Worm (Caenorhabditis elegans) whole organism, L4 larva: Measurements from ENCODE around the gene K04G7.1.

Experiments
- F10B5.3 ChIP-seq: sonication (generic microtip); optimal IDR thresholded peaks from 2 replicates; lab custom pipeline; 2016; ENCODE audit warnings: mild to moderate bottlenecking, missing genetic modification characterization, missing compliant biosample characterization
- F37D6.2 ChIP-seq: sonication (generic microtip); optimal IDR thresholded peaks from 2 replicates; lab custom pipeline; 2016; ENCODE audit warnings: mild to moderate bottlenecking, missing genetic modification characterization, missing compliant biosample characterization
- F49E8.2 ChIP-seq: sonication (generic microtip); optimal IDR thresholded peaks from 2 replicates; lab custom pipeline; 2016; ENCODE audit warnings: missing compliant biosample characterization, mild to moderate bottlenecking, missing genetic modification characterization, borderline replicate concordance
- T26A8.4 ChIP-seq: fragments of 200-800 bp; sonication (Bioruptor generic); IDR thresholded peaks from 2 replicates; pipeline ENCODE4 v1.3.6; 2022; ENCODE audit warnings: missing genetic modification characterization, missing compliant biosample characterization
- Y105C5A.15 ChIP-seq: fragments of 200-800 bp; sonication (Bioruptor generic); IDR thresholded peaks from 2 replicates; pipeline ENCODE4 v1.3.6; 2022; ENCODE audit warnings: missing genetic modification characterization, missing compliant biosample characterization
- Y48G9A.11 ChIP-seq: fragments of 200-800 bp; sonication (Bioruptor generic); IDR thresholded peaks from 2 replicates; pipeline ENCODE4 v1.3.6; 2022; ENCODE audit warnings: missing genetic modification reagents, missing genetic modification characterization, missing compliant biosample characterization
- ZK546.5 ChIP-seq, 2 experiments: sonication (generic microtip); optimal IDR thresholded peaks; 2 replicates each; lab custom pipeline; 2017; ENCODE audit warnings: missing biosample characterization in 2 of 2, missing genetic modification characterization in 2 of 2
- aha-1 ChIP-seq: fragments of 150-350 bp; peaks from one replicate; lab custom pipeline; 2014; ENCODE audit warnings: missing biosample characterization, missing genetic modification characterization
- ama-1 ChIP-seq: fragments of 150-350 bp; optimal IDR thresholded peaks from 2 replicates; lab custom pipeline; 2014; ENCODE audit warnings: inconsistent platforms, mixed read lengths
- ceh-44 ChIP-seq: fragments of 200-800 bp; sonication (Bioruptor generic); IDR thresholded peaks from 2 replicates; pipeline ENCODE4 v1.3.6; 2022; ENCODE audit warnings: missing genetic modification reagents, missing genetic modification characterization, missing compliant biosample characterization
- ceh-62 ChIP-seq: sonication (generic microtip); optimal IDR thresholded peaks from 2 replicates; lab custom pipeline; 2017; ENCODE audit warnings: missing biosample characterization, missing genetic modification characterization
- ceh-82 ChIP-seq: sonication (generic microtip); optimal IDR thresholded peaks from 2 replicates; lab custom pipeline; 2017; ENCODE audit warnings: missing biosample characterization, missing genetic modification characterization
- daf-16 ChIP-seq, 3 experiments: sonication (generic microtip); optimal IDR thresholded peaks; 2 replicates each; lab custom pipeline; 2016 to 2017; ENCODE audit warnings: missing genetic modification characterization in 3 of 3, missing genetic modification reagents in 3 of 3, mild to moderate bottlenecking in 2 of 3, missing compliant biosample characterization in 2 of 3, missing biosample characterization in 1 of 3, moderate library complexity in 1 of 3
- daf-19 ChIP-seq: fragments of 200-800 bp; sonication (Bioruptor generic); conservative IDR thresholded peaks from 2 replicates; pipeline ENCODE4 v1.3.6; 2022; ENCODE audit warnings: missing genetic modification characterization, missing compliant biosample characterization
- daf-8 ChIP-seq: fragments of 200-800 bp; sonication (Bioruptor generic); IDR thresholded peaks from 2 replicates; pipeline ENCODE4 v1.3.6; 2022; ENCODE audit warnings: missing genetic modification characterization, missing compliant biosample characterization
- dpl-1 ChIP-seq: fragments of 150-350 bp; optimal IDR thresholded peaks from 2 replicates; lab custom pipeline; 2014; ENCODE audit warnings: missing biosample characterization, missing genetic modification reagents, missing genetic modification characterization
- egl-43 ChIP-seq: fragments of 200-800 bp; sonication (Bioruptor generic); IDR thresholded peaks from 2 replicates; pipeline ENCODE4 v1.3.6; 2022; ENCODE audit warnings: missing genetic modification reagents, missing genetic modification characterization, missing compliant biosample characterization
- hif-1 ChIP-seq, 2 experiments: sonication (generic microtip); optimal IDR thresholded peaks; 2 replicates each; lab custom pipeline; 2016 to 2017; ENCODE audit warnings: missing compliant biosample characterization in 2 of 2, missing genetic modification characterization in 2 of 2, missing genetic modification reagents in 2 of 2, missing genotype in 2 of 2, mild to moderate bottlenecking in 1 of 2
- lin-1 ChIP-seq: fragments of 200-800 bp; sonication (Bioruptor generic); IDR thresholded peaks from 2 replicates; pipeline ENCODE4 v1.3.6; 2022; ENCODE audit warnings: missing genetic modification reagents, missing genetic modification characterization, missing compliant biosample characterization
- lin-13 ChIP-seq: fragments of 150-350 bp; optimal IDR thresholded peaks from 2 replicates; lab custom pipeline; 2014; ENCODE audit warnings: missing biosample characterization, missing genetic modification reagents, missing genetic modification characterization
- lin-15B ChIP-seq: fragments of 150-350 bp; sonication (generic microtip); optimal IDR thresholded peaks from 3 replicates; lab custom pipeline; 2014; ENCODE audit warnings: missing biosample characterization, missing genetic modification characterization
- lin-29 ChIP-seq: fragments of 200-800 bp; sonication (Bioruptor generic); IDR thresholded peaks from 2 replicates; pipeline ENCODE4 v1.3.6; 2022; ENCODE audit warnings: missing genetic modification reagents, missing genetic modification characterization, missing compliant biosample characterization
- lin-38 ChIP-seq: fragments of 200-800 bp; sonication (Bioruptor generic); IDR thresholded peaks from 2 replicates; pipeline ENCODE4 v1.3.6; 2022; ENCODE audit warnings: missing genetic modification reagents, missing genetic modification characterization, missing compliant biosample characterization
- mes-2 ChIP-seq: sonication (generic microtip); optimal IDR thresholded peaks from 2 replicates; lab custom pipeline; 2016; ENCODE audit warnings: missing genotype, mild to moderate bottlenecking, missing genetic modification characterization, missing compliant biosample characterization; ENCODE audit not compliant: poor library complexity, severe bottlenecking
- nhr-102 ChIP-seq: sonication (generic microtip); optimal IDR thresholded peaks from 2 replicates; lab custom pipeline; 2016; ENCODE audit warnings: mild to moderate bottlenecking, missing genetic modification characterization, moderate library complexity, missing compliant biosample characterization
- nhr-25 ChIP-seq: sonication (generic microtip); optimal IDR thresholded peaks from 2 replicates; lab custom pipeline; 2017; ENCODE audit warnings: missing genetic modification characterization, mild to moderate bottlenecking, missing compliant biosample characterization, antibody characterized with exemption, moderate library complexity, borderline replicate concordance; ENCODE audit not compliant: insufficient read depth
- nhr-28 ChIP-seq: fragments of 150-350 bp; optimal IDR thresholded peaks from 2 replicates; lab custom pipeline; 2014; ENCODE audit warnings: missing biosample characterization, missing genetic modification characterization
- nhr-42 ChIP-seq: fragments of 200-800 bp; sonication (Bioruptor generic); IDR thresholded peaks from 2 replicates; pipeline ENCODE4 v1.3.6; 2022; ENCODE audit warnings: missing genetic modification characterization, missing compliant biosample characterization
- nhr-6 ChIP-seq: fragments of 150-350 bp; optimal IDR thresholded peaks from 2 replicates; lab custom pipeline; 2014; ENCODE audit warnings: missing biosample characterization, missing genetic modification characterization
- nhr-76 ChIP-seq: fragments of 150-350 bp; optimal IDR thresholded peaks from 2 replicates; lab custom pipeline; 2014; ENCODE audit warnings: missing biosample characterization, missing genetic modification characterization
- pha-4 ChIP-seq, 2 experiments: fragments of 150-350 bp in 1 of 2; fragments of 200-800 bp in 1 of 2; sonication (Bioruptor generic) in 1 of 2; IDR thresholded peaks in 1 of 2; optimal IDR thresholded peaks in 1 of 2; 2 replicates each; pipeline versions ENCODE4 v1.3.6 to Lab custom; 2014 to 2022; ENCODE audit warnings: missing genetic modification characterization in 2 of 2, missing genetic modification reagents in 2 of 2, missing biosample characterization in 1 of 2, missing compliant biosample characterization in 1 of 2
- php-3 ChIP-seq: fragments of 200-800 bp; sonication (Bioruptor generic); IDR thresholded peaks from 2 replicates; pipeline ENCODE4 v1.3.6; 2022; ENCODE audit warnings: missing genetic modification reagents, missing genetic modification characterization, missing compliant biosample characterization
- pqm-1 ChIP-seq: sonication (generic microtip); optimal IDR thresholded peaks from 2 replicates; lab custom pipeline; 2017; ENCODE audit warnings: missing biosample characterization, missing genetic modification characterization
- rbr-2 ChIP-seq: sonication (generic microtip); optimal IDR thresholded peaks from 2 replicates; lab custom pipeline; 2016; ENCODE audit warnings: missing genotype, missing genetic modification characterization, missing compliant biosample characterization
- set-16 ChIP-seq: fragments of 200-800 bp; sonication (Bioruptor generic); IDR thresholded peaks from 2 replicates; pipeline ENCODE4 v1.3.6; 2022; ENCODE audit warnings: missing genetic modification reagents, missing genetic modification characterization, missing compliant biosample characterization
- snpc-1.2 ChIP-seq: fragments of 200-800 bp; sonication (Bioruptor generic); IDR thresholded peaks from 2 replicates; pipeline ENCODE4 v1.3.6; 2022; ENCODE audit warnings: missing genetic modification reagents, missing genetic modification characterization, missing compliant biosample characterization
- spr-3 ChIP-seq: fragments of 200-800 bp; sonication (Bioruptor generic); optimal IDR thresholded peaks from 2 replicates; lab custom pipeline; 2018; ENCODE audit warnings: mild to moderate bottlenecking, missing genetic modification characterization, missing compliant biosample characterization
- unc-62 ChIP-seq, 3 experiments: fragments of 150-350 bp in 1 of 3; sonication (generic microtip); optimal IDR thresholded peaks in 2 of 3; peaks in 1 of 3; 1 replicate in 1 of 3; 2 replicates in 2 of 3; lab custom pipeline; 2014 to 2017; ENCODE audit warnings: missing biosample characterization in 3 of 3, missing genetic modification characterization in 3 of 3, missing genetic modification reagents in 3 of 3, missing genotype in 1 of 3
- zfp-3 ChIP-seq: fragments of 200-800 bp; sonication (Bioruptor generic); conservative IDR thresholded peaks from 2 replicates; pipeline ENCODE4 v1.3.6; 2022; ENCODE audit warnings: missing genetic modification reagents, missing genetic modification characterization, missing compliant biosample characterization
- zip-2 ChIP-seq: fragments of 150-350 bp; optimal IDR thresholded peaks from 2 replicates; lab custom pipeline; 2014; ENCODE audit warnings: missing biosample characterization, missing genetic modification characterization
- ztf-7 ChIP-seq: fragments of 150-350 bp; optimal IDR thresholded peaks from 2 replicates; lab custom pipeline; 2014; ENCODE audit warnings: missing biosample characterization, missing genetic modification characterization

The K04G7.1 gene

ce11 chrIII:7166664-7167567 is 4.4 kb downstream of the K04G7.1 start (continued):
- no peak for TF ChIP-seq ceh-62 (tag; lab: Kevin White, UChicago)
- TF ChIP-seq pqm-1 (tag; lab: Kevin White, UChicago): peak; percentile 84
- TF ChIP-seq set-16: peak; percentile 31
- TF ChIP-seq nhr-28 (tag; lab: Kevin White, UChicago): peak; percentile 69
- TF ChIP-seq php-3: peak; percentile 89
- peak; percentile 29 for TF ChIP-seq nhr-6 (tag; lab: Kevin White, UChicago)
- TF ChIP-seq nhr-76 (tag; lab: Kevin White, UChicago): no peak
- TF ChIP-seq T26A8.4 (GFP tag; lab: Robert Waterston, UW): no peak
- peak; percentile 2 for TF ChIP-seq ama-1 (lab: Kevin White, UChicago)
- no peak for TF ChIP-seq daf-8
- no peak for TF ChIP-seq daf-16 (GFP tag; optimal IDR thresholded peaks at IDR 0.05; lab: Kevin White, UChicago)
- peak; percentile 74 for TF ChIP-seq daf-16 (tag; optimal IDR thresholded peaks at IDR 0.05; lab: Kevin White, UChicago)
- TF ChIP-seq zip-2: no peak
- peak; percentile 64 for TF ChIP-seq rbr-2 (tag; lab: Kevin White, UChicago)

ce11 chrIII:7167568-7167937 is 5.0 kb downstream of the K04G7.1 start, which contains the start of gene acs-4:
Gene acs-4 (plus strand): TSS chrIII:7167838.
- no peak for TF ChIP-seq spr-3 (GFP tag; lab: Kevin White, UChicago)
- TF ChIP-seq unc-62 (GFP tag; optimal IDR thresholded peaks at IDR 0.05 in 1 of 2; lab: Kevin White, UChicago): peak in 1 of 2 experiments; percentile 53
- no peak for TF ChIP-seq unc-62 (tag; optimal IDR thresholded peaks at IDR 0.05; lab: Kevin White, UChicago)

ce11 chrIII:7170090-7170489 is 7.6 kb downstream of the K04G7.1 start:
- TF ChIP-seq aha-1 (peak; percentile 81), mes-2 (no peak), unc-62 (GFP tag; optimal IDR thresholded peaks at IDR 0.05 in 1 of 2; lab: Kevin White, UChicago) (peak in 1 of 2 experiments; percentile 90), unc-62 (tag; optimal IDR thresholded peaks at IDR 0.05; lab: Kevin White, UChicago) (no peak)

ce11 chrIII:7178497-7178896 is 16.0 kb downstream of the K04G7.1 start:
- TF ChIP-seq egl-43 (GFP tag; lab: Robert Waterston, UW) (no peak), ztf-7 (tag; lab: Kevin White, UChicago) (no peak), hif-1 (tag; optimal IDR thresholded peaks at IDR 0.05; lab: Kevin White, UChicago) (no peak), Y48G9A.11 (GFP tag; lab: Robert Waterston, UW) (peak; percentile 39; the same call in 1 of the 2 replicates), daf-19 (GFP tag; lab: Robert Waterston, UW) (0 out of 2 replicates have a peak, but pooled peaks have one; percentile 40), nhr-42 (no peak), lin-1 (GFP tag; lab: Robert Waterston, UW) (0 out of 2 replicates have a peak, but pooled peaks have one; percentile 35), zfp-3 (GFP tag; lab: Robert Waterston, UW) (no peak), lin-29 (no peak), lin-15B (tag; lab: Kevin White, UChicago) (no peak), ZK546.5 (tag; optimal IDR thresholded peaks at IDR 0.05; lab: Kevin White, UChicago) (no peak), ama-1 (lab: Kevin White, UChicago) (no peak), F10B5.3 (tag; lab: Kevin White, UChicago) (no peak), lin-38 (peak; percentile 48), unc-62 (GFP tag; optimal IDR thresholded peaks at IDR 0.05 in 1 of 2; lab: Kevin White, UChicago) (no peak), unc-62 (tag; optimal IDR thresholded peaks at IDR 0.05; lab: Kevin White, UChicago) (no peak), Y105C5A.15 (0 out of 2 replicates have a peak, but pooled peaks have one; percentile 41), ceh-44 (GFP tag; lab: Robert Waterston, UW) (no peak), php-3 (0 out of 2 replicates have a peak, but pooled peaks have one; percentile 28), daf-16 (GFP tag; optimal IDR thresholded peaks at IDR 0.05; lab: Kevin White, UChicago) (no peak), daf-16 (tag; optimal IDR thresholded peaks at IDR 0.05; lab: Kevin White, UChicago) (no peak), F49E8.2 (tag; lab: Kevin White, UChicago) (peak; percentile 65), lin-13 (no peak), nhr-25 (no peak), snpc-1.2 (GFP tag; lab: Robert Waterston, UW) (no peak), F37D6.2 (no peak), ceh-82 (no peak), nhr-102 (tag; lab: Kevin White, UChicago) (no peak), pha-4 (GFP tag; IDR thresholded peaks at IDR 0.05; lab: Robert Waterston, UW) (peak; percentile 16; the same call in 1 of the 2 replicates), pha-4 (tag; optimal IDR thresholded peaks at IDR 0.05; lab: Kevin White, UChicago) (no peak), dpl-1 (GFP tag; lab: Kevin White, UChicago) (no peak)
